Fruit fly (Drosophila melanogaster) whole organism, embryonic: Measurements from ENCODE around the gene Ptp10D.

Source experiments
- Asciz ChIP-seq: fragments of 200-800 bp; sonication (Bioruptor generic); optimal IDR thresholded peaks from 2 replicates; lab custom pipeline; 2017; ENCODE audit warnings: missing biosample characterization, mild to moderate bottlenecking, missing genetic modification characterization, missing genetic modification reagents
- B-H2 ChIP-seq: fragments of 200-800 bp; sonication (Bioruptor generic); optimal IDR thresholded peaks from 2 replicates; lab custom pipeline; 2018; ENCODE audit warnings: missing biosample characterization, mild to moderate bottlenecking, missing genetic modification characterization
- CG1024 ChIP-seq: fragments of 200-800 bp; sonication (Bioruptor generic); IDR thresholded peaks from 2 replicates; pipeline ENCODE4 v1.3.6; 2022; ENCODE audit warnings: missing biosample characterization, missing genetic modification characterization
- CG12769 ChIP-seq: fragments of 200-800 bp; sonication (Bioruptor generic); optimal IDR thresholded peaks from 2 replicates; lab custom pipeline; 2019; ENCODE audit warnings: missing biosample characterization, mild to moderate bottlenecking, missing genetic modification characterization, moderate library complexity
- CG13287 ChIP-seq: fragments of 200-800 bp; sonication (Bioruptor generic); IDR thresholded peaks from 2 replicates; pipeline ENCODE4 v1.3.6; 2022; ENCODE audit warnings: missing biosample characterization, missing genetic modification characterization; ENCODE audit not compliant: partially characterized antibody
- CG13624 ChIP-seq: fragments of 200-800 bp; sonication (Bioruptor generic); optimal IDR thresholded peaks from 2 replicates; lab custom pipeline; 2016; ENCODE audit warnings: missing biosample characterization, missing genetic modification characterization
- CG17328 ChIP-seq: fragments of 200-800 bp; sonication (Bioruptor generic); IDR thresholded peaks from 2 replicates; pipeline ENCODE4 v1.3.6; 2022; ENCODE audit warnings: missing biosample characterization, missing genetic modification characterization
- CG1792 ChIP-seq: fragments of 200-800 bp; sonication (Bioruptor generic); optimal IDR thresholded peaks from 2 replicates; lab custom pipeline; 2016; ENCODE audit warnings: missing biosample characterization, missing genetic modification characterization
- CG18476 ChIP-seq: fragments of 200-800 bp; sonication (Bioruptor generic); optimal IDR thresholded peaks from 2 replicates; lab custom pipeline; 2016; ENCODE audit warnings: missing biosample characterization, mild to moderate bottlenecking, missing genetic modification characterization
- CG2116 ChIP-seq: fragments of 200-800 bp; sonication (Bioruptor generic); optimal IDR thresholded peaks from 3 replicates; lab custom pipeline; 2018; ENCODE audit warnings: missing biosample characterization, mild to moderate bottlenecking, missing genetic modification characterization
- CG2712 ChIP-seq: fragments of 200-800 bp; optimal IDR thresholded peaks from 3 replicates; lab custom pipeline; 2019; ENCODE audit warnings: missing biosample characterization, mild to moderate bottlenecking, missing genetic modification characterization, moderate library complexity
- CG3407 ChIP-seq: fragments of 200-800 bp; sonication (Bioruptor generic); optimal IDR thresholded peaks from 2 replicates; lab custom pipeline; 2018; ENCODE audit warnings: missing biosample characterization, mild to moderate bottlenecking, missing genetic modification characterization
- CG34376 ChIP-seq: fragments of 200-800 bp; sonication (Bioruptor generic); optimal IDR thresholded peaks from 2 replicates; lab custom pipeline; 2018; ENCODE audit warnings: missing biosample characterization, mild to moderate bottlenecking, missing genetic modification characterization
- CG4404 ChIP-seq: fragments of 200-800 bp; sonication (Bioruptor generic); IDR thresholded peaks from 2 replicates; pipeline ENCODE4 v1.3.6; 2022; ENCODE audit warnings: missing biosample characterization, missing genetic modification characterization
- CG6683 ChIP-seq: fragments of 200-800 bp; sonication (Bioruptor generic); optimal IDR thresholded peaks from 2 replicates; lab custom pipeline; 2017; ENCODE audit warnings: missing biosample characterization, mild to moderate bottlenecking, missing genetic modification characterization, missing genetic modification reagents
- CG7271 ChIP-seq: fragments of 200-800 bp; sonication (Bioruptor generic); optimal IDR thresholded peaks from 2 replicates; lab custom pipeline; 2018; ENCODE audit warnings: missing biosample characterization, mild to moderate bottlenecking, missing genetic modification characterization, moderate library complexity
- CG7357 ChIP-seq: fragments of 200-800 bp; sonication (Bioruptor generic); IDR thresholded peaks from 3 replicates; pipeline ENCODE4 v1.3.6; 2022; ENCODE audit warnings: missing biosample characterization, missing genetic modification characterization
- CG7928 ChIP-seq: fragments of 200-800 bp; sonication (Bioruptor generic); optimal IDR thresholded peaks from 2 replicates; lab custom pipeline; 2017; ENCODE audit warnings: missing biosample characterization, mild to moderate bottlenecking, missing genetic modification characterization
- CG8089 ChIP-seq: fragments of 200-800 bp; sonication (Bioruptor generic); optimal IDR thresholded peaks from 3 replicates; lab custom pipeline; 2016; ENCODE audit warnings: missing biosample characterization, missing genetic modification characterization
- CG8281 ChIP-seq: fragments of 200-800 bp; sonication (Bioruptor generic); optimal IDR thresholded peaks from 2 replicates; lab custom pipeline; 2018; ENCODE audit warnings: missing biosample characterization, mild to moderate bottlenecking, missing genetic modification characterization, moderate library complexity
- Dad ChIP-seq: fragments of 200-800 bp; sonication (Bioruptor generic); optimal IDR thresholded peaks from 3 replicates; lab custom pipeline; 2016; ENCODE audit warnings: missing biosample characterization, missing genetic modification characterization
- Deaf1 ChIP-seq: fragments of 200-800 bp; optimal IDR thresholded peaks from 3 replicates; lab custom pipeline; 2019; ENCODE audit warnings: missing biosample characterization, mild to moderate bottlenecking, missing genetic modification characterization, moderate library complexity
- Dfd ChIP-seq, 2 experiments: fragments of >200 bp; optimal IDR thresholded peaks; 2 replicates each; lab custom pipeline; 2017; ENCODE audit warnings: missing biosample characterization in 2 of 2, missing genetic modification characterization in 2 of 2
- Ets97D ChIP-seq: fragments of 200-800 bp; sonication (Bioruptor generic); optimal IDR thresholded peaks from 3 replicates; lab custom pipeline; 2016; ENCODE audit warnings: missing biosample characterization, missing genetic modification characterization
- Fer1 ChIP-seq: fragments of 200-800 bp; sonication (Bioruptor generic); optimal IDR thresholded peaks from 2 replicates; lab custom pipeline; 2017; ENCODE audit warnings: missing biosample characterization, mild to moderate bottlenecking, missing genetic modification characterization
- Hr39 ChIP-seq: fragments of >200 bp; optimal IDR thresholded peaks from 2 replicates; lab custom pipeline; 2017
- Hsf ChIP-seq: fragments of 200-800 bp; sonication (Bioruptor generic); optimal IDR thresholded peaks from 3 replicates; lab custom pipeline; 2016; ENCODE audit warnings: missing biosample characterization, missing genetic modification characterization
- Lim3 ChIP-seq: fragments of 200-800 bp; sonication (Bioruptor generic); IDR thresholded peaks from 2 replicates; pipeline ENCODE4 v1.3.6; 2022; ENCODE audit warnings: missing biosample characterization, missing genetic modification characterization
- MBD-R2 ChIP-seq: fragments of 200-800 bp; sonication (Bioruptor generic); IDR thresholded peaks from 2 replicates; pipeline ENCODE4 v1.3.6; 2022; ENCODE audit warnings: missing biosample characterization, missing genetic modification characterization
- Mad ChIP-seq: fragments of 200-800 bp; sonication (Bioruptor generic); optimal IDR thresholded peaks from 2 replicates; lab custom pipeline; 2016; ENCODE audit warnings: missing biosample characterization, missing genetic modification characterization
- Ravus ChIP-seq: fragments of 200-800 bp; sonication (Bioruptor generic); IDR thresholded peaks from 2 replicates; pipeline ENCODE4 v1.3.6; 2022; ENCODE audit warnings: missing biosample characterization, missing genetic modification characterization
- Usf ChIP-seq: fragments of 200-800 bp; sonication (Bioruptor generic); optimal IDR thresholded peaks from 2 replicates; lab custom pipeline; 2017; ENCODE audit warnings: missing genotype, missing biosample characterization, missing genetic modification characterization
- Xbp1 ChIP-seq: fragments of 200-800 bp; sonication (Bioruptor generic); optimal IDR thresholded peaks from 3 replicates; lab custom pipeline; 2016; ENCODE audit warnings: missing biosample characterization, mild to moderate bottlenecking, missing genetic modification characterization
- ato ChIP-seq: fragments of 200-800 bp; sonication (Bioruptor generic); IDR thresholded peaks from 2 replicates; pipeline ENCODE4 v1.3.6; 2022; ENCODE audit warnings: missing biosample characterization, missing genetic modification characterization; ENCODE audit not compliant: partially characterized antibody
- bab2 ChIP-seq: fragments of 200-800 bp; sonication (Bioruptor generic); optimal IDR thresholded peaks from 2 replicates; lab custom pipeline; 2016; ENCODE audit warnings: missing biosample characterization, missing genetic modification characterization
- btn ChIP-seq: fragments of 200-800 bp; sonication (Bioruptor generic); optimal IDR thresholded peaks from 2 replicates; lab custom pipeline; 2016; ENCODE audit warnings: missing biosample characterization, missing genetic modification characterization
- danr ChIP-seq: fragments of 200-800 bp; sonication (Bioruptor generic); IDR thresholded peaks from 2 replicates; pipeline ENCODE4 v1.3.6; 2022; ENCODE audit warnings: missing biosample characterization, missing genetic modification characterization
- ems ChIP-seq: fragments of 200-800 bp; sonication (Bioruptor generic); optimal IDR thresholded peaks from 3 replicates; lab custom pipeline; 2016; ENCODE audit warnings: missing biosample characterization, missing genetic modification characterization
- fd96Cb ChIP-seq: fragments of 200-800 bp; sonication (Bioruptor generic); optimal IDR thresholded peaks from 2 replicates; lab custom pipeline; 2018; ENCODE audit warnings: missing biosample characterization, mild to moderate bottlenecking, missing genetic modification characterization, moderate library complexity
- fu2 ChIP-seq: fragments of 200-800 bp; sonication (Bioruptor generic); optimal IDR thresholded peaks from 2 replicates; lab custom pipeline; 2016; ENCODE audit warnings: missing biosample characterization, missing genetic modification characterization
- mirr ChIP-seq: fragments of 200-800 bp; sonication (Bioruptor generic); optimal IDR thresholded peaks from 3 replicates; lab custom pipeline; 2018; ENCODE audit warnings: missing biosample characterization, mild to moderate bottlenecking, missing genetic modification characterization
- nerfin-1 ChIP-seq: fragments of 200-800 bp; sonication (Bioruptor generic); optimal IDR thresholded peaks from 3 replicates; lab custom pipeline; 2019; ENCODE audit warnings: missing biosample characterization, mild to moderate bottlenecking, missing genetic modification characterization, moderate library complexity
- onecut ChIP-seq: fragments of 200-800 bp; sonication (Bioruptor generic); IDR thresholded peaks from 2 replicates; pipeline ENCODE4 v1.3.6; 2022; ENCODE audit warnings: missing biosample characterization, missing genetic modification characterization
- org-1 ChIP-seq: fragments of 200-800 bp; sonication (Bioruptor generic); optimal IDR thresholded peaks from 2 replicates; lab custom pipeline; 2017; ENCODE audit warnings: missing biosample characterization, missing genetic modification characterization
- pan ChIP-seq, 4 experiments: fragments of >200 bp in 3 of 4; fragments of 200-800 bp in 1 of 4; sonication (Bioruptor generic) in 1 of 4; optimal IDR thresholded peaks in 3 of 4; IDR thresholded peaks in 1 of 4; 2 replicates each; pipeline versions ENCODE4 v1.3.6 to Lab custom; 2017 to 2022; ENCODE audit warnings: missing biosample characterization in 2 of 4, missing genetic modification characterization in 2 of 4, mixed read lengths in 1 of 4
- pzg ChIP-seq: fragments of 200-800 bp; sonication (Bioruptor generic); optimal IDR thresholded peaks from 3 replicates; lab custom pipeline; 2018; ENCODE audit warnings: missing biosample characterization, mild to moderate bottlenecking, missing genetic modification characterization, moderate library complexity
- sens-2 ChIP-seq: fragments of 200-800 bp; sonication (Bioruptor generic); IDR thresholded peaks from 2 replicates; pipeline ENCODE4 v1.3.6; 2022; ENCODE audit warnings: missing biosample characterization, missing genetic modification characterization
- slp2 ChIP-seq: fragments of 200-800 bp; sonication (Bioruptor generic); optimal IDR thresholded peaks from 2 replicates; lab custom pipeline; 2016; ENCODE audit warnings: missing biosample characterization, missing genetic modification characterization
- so ChIP-seq: fragments of 200-800 bp; sonication (Bioruptor generic); IDR thresholded peaks from 3 replicates; pipeline ENCODE4 v1.3.6; 2022; ENCODE audit warnings: missing biosample characterization, missing genetic modification characterization
- trh ChIP-seq: fragments of 200-800 bp; sonication (Bioruptor generic); optimal IDR thresholded peaks from 2 replicates; lab custom pipeline; 2016; ENCODE audit warnings: missing biosample characterization, missing genetic modification characterization
- unc-4 ChIP-seq: fragments of 200-800 bp; sonication (Bioruptor generic); IDR thresholded peaks from 2 replicates; pipeline ENCODE4 v1.3.6; 2022; ENCODE audit warnings: missing biosample characterization, missing genetic modification characterization; ENCODE audit not compliant: partially characterized antibody

Ptp10D gene

DNA sequence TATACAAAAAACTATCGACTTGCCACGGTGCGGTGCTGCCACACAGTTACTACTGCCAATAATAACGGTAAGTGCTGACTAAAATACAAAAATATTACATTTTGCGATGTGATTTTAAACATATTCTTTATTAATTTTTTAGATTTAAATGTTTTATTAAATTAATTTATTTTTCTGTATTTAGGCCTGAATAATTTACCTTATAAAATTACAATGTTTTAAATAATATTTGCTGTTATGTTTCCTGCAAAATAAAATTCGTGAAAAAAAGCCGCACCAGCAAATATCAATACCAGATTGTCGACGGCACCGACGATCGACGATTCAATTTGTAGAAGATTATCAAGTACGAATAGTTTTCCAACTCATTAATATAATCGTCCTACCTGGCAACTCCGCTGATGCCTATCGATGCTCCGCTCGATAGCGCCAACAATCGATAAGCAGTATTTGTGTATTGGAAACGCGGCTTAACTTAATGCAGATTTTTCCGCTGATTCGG lies 56.8 kb downstream of the Ptp10D start, which contains the start of the genes Vlet and bif (continued):
- TF ChIP-seq nerfin-1 (tag; lab: Kevin White, UChicago) (peak; percentile 25), CG2116 (GFP tag; lab: Kevin White, UChicago) (peak; percentile 44), CG3407 (GFP tag; lab: Kevin White, UChicago) (peak; percentile 9), mirr (GFP tag; lab: Kevin White, UChicago) (no peak), CG12769 (tag; lab: Kevin White, UChicago) (no peak), Mad (GFP tag; lab: Kevin White, UChicago) (no peak), CG18476 (GFP tag; lab: Kevin White, UChicago) (peak; percentile 19), org-1 (GFP tag; lab: Kevin White, UChicago) (no peak), slp2 (GFP tag; lab: Kevin White, UChicago) (no peak), fd96Cb (tag; lab: Kevin White, UChicago) (peak; percentile 52), ems (GFP tag; lab: Kevin White, UChicago) (peak; percentile 40), Ravus (GFP tag; lab: Robert Waterston, UW) (no peak), CG8089 (no peak), CG7928 (GFP tag; lab: Kevin White, UChicago) (peak; percentile 48), sens-2 (GFP tag; lab: Robert Waterston, UW) (no peak), Dad (peak; percentile 7), CG8281 (peak; percentile 31), Xbp1 (GFP tag; lab: Kevin White, UChicago) (peak; percentile 76), danr (GFP tag; lab: Robert Waterston, UW) (no peak), CG4404 (GFP tag; lab: Robert Waterston, UW) (peak; percentile 41; the same call in 1 of the 2 replicates), Dfd (GFP tag; optimal IDR thresholded peaks at IDR 0.05; lab: Kevin White, UChicago) (no peak), Hsf (peak; percentile 33), pzg (GFP tag; lab: Kevin White, UChicago) (peak; percentile 44), unc-4 (GFP tag; lab: Robert Waterston, UW) (peak; percentile 59; the same call in 1 of the 2 replicates), Hr39 (no peak), so (GFP tag; lab: Robert Waterston, UW) (no peak), trh (GFP tag; lab: Kevin White, UChicago) (no peak), CG34376 (GFP tag; lab: Kevin White, UChicago) (peak; percentile 34), MBD-R2 (GFP tag; lab: Robert Waterston, UW) (peak; percentile 48), onecut (no peak; the same call in 1 of the 2 replicates), Fer1 (peak; percentile 55), CG6683 (no peak), btn (GFP tag; lab: Kevin White, UChicago) (no peak), CG7357 (GFP tag; lab: Robert Waterston, UW) (peak; percentile 18; the same call in 1 of the 3 replicates), bab2 (GFP tag; lab: Kevin White, UChicago) (no peak), CG1024 (GFP tag; lab: Robert Waterston, UW) (no peak), fu2 (GFP tag; lab: Kevin White, UChicago) (peak; percentile 0), Lim3 (GFP tag; lab: Robert Waterston, UW) (no peak), ato (GFP tag; lab: Robert Waterston, UW) (0 out of 2 replicates have a peak, but pooled peaks have one; percentile 49), Asciz (GFP tag; lab: Kevin White, UChicago) (peak; percentile 33), CG13287 (GFP tag; lab: Robert Waterston, UW) (peak; percentile 62), Deaf1 (no peak), CG2712 (tag; lab: Kevin White, UChicago) (peak; percentile 80), CG1792 (GFP tag; lab: Kevin White, UChicago) (peak; percentile 7), Ets97D (GFP tag; lab: Kevin White, UChicago) (peak; percentile 25), pan (optimal IDR thresholded peaks at IDR 0.05; lab: Kevin White, UChicago) (no peak), pan (GFP tag; optimal IDR thresholded peaks at IDR 0.05 in 1 of 2, IDR thresholded peaks at IDR 0.05 in 1 of 2) (peak in 1 of 2 experiments; percentile 49), CG13624 (GFP tag; lab: Kevin White, UChicago) (peak; percentile 23), CG17328 (no peak), CG7271 (no peak), B-H2 (peak; percentile 57), Usf (GFP tag; lab: Kevin White, UChicago) (no peak)
